Fruit fly (Drosophila melanogaster) whole organism, embryonic: ENCODE data around the gene UBL3.

Source experiments
- ATbp ChIP-seq: fragments of 200-800 bp; sonication (Bioruptor generic); optimal IDR thresholded peaks from 2 replicates; lab custom pipeline; 2017; ENCODE audit warnings: missing biosample characterization, mild to moderate bottlenecking, missing genetic modification characterization, missing genetic modification reagents
- Asciz ChIP-seq: fragments of 200-800 bp; sonication (Bioruptor generic); optimal IDR thresholded peaks from 2 replicates; lab custom pipeline; 2017; ENCODE audit warnings: missing biosample characterization, mild to moderate bottlenecking, missing genetic modification characterization, missing genetic modification reagents
- Awh ChIP-seq: fragments of 200-800 bp; sonication (Bioruptor generic); IDR thresholded peaks from 2 replicates; pipeline ENCODE4, ENCODE4 v1.3.6; 2022; ENCODE audit warnings: missing biosample characterization, missing genetic modification characterization
- CG10321 ChIP-seq: fragments of 200-800 bp; sonication (Bioruptor generic); IDR thresholded peaks from 2 replicates; pipeline ENCODE4 v1.3.6; 2022; ENCODE audit warnings: missing biosample characterization, missing genetic modification characterization
- CG10431 ChIP-seq: fragments of 200-800 bp; sonication (Bioruptor generic); optimal IDR thresholded peaks from 3 replicates; lab custom pipeline; 2018; ENCODE audit warnings: missing biosample characterization, mild to moderate bottlenecking, missing genetic modification characterization
- CG12071 ChIP-seq: fragments of 200-800 bp; sonication (Bioruptor generic); optimal IDR thresholded peaks from 3 replicates; lab custom pipeline; 2018; ENCODE audit warnings: missing biosample characterization, mild to moderate bottlenecking, missing genetic modification characterization
- CG13123 ChIP-seq: fragments of 200-800 bp; sonication (Bioruptor generic); optimal IDR thresholded peaks from 2 replicates; lab custom pipeline; 2016; ENCODE audit warnings: missing biosample characterization, missing genetic modification characterization
- CG14050 ChIP-seq: fragments of 200-800 bp; sonication (Bioruptor generic); IDR thresholded peaks from 3 replicates; pipeline ENCODE4 v1.3.6; 2022; ENCODE audit warnings: missing biosample characterization, missing genetic modification characterization
- CG14710 ChIP-seq: fragments of 200-800 bp; sonication (Bioruptor generic); optimal IDR thresholded peaks from 3 replicates; lab custom pipeline; 2019; ENCODE audit warnings: missing biosample characterization, mild to moderate bottlenecking, missing genetic modification characterization, moderate library complexity
- CG15601 ChIP-seq: fragments of 200-800 bp; sonication (Bioruptor generic); optimal IDR thresholded peaks from 3 replicates; lab custom pipeline; 2019; ENCODE audit warnings: missing biosample characterization, mild to moderate bottlenecking, missing genetic modification characterization, moderate library complexity
- CG15696 ChIP-seq: fragments of 200-800 bp; sonication (Bioruptor generic); optimal IDR thresholded peaks from 2 replicates; lab custom pipeline; 2019; ENCODE audit warnings: missing biosample characterization, mild to moderate bottlenecking, missing genetic modification characterization, moderate library complexity
- CG17328 ChIP-seq: fragments of 200-800 bp; sonication (Bioruptor generic); IDR thresholded peaks from 2 replicates; pipeline ENCODE4 v1.3.6; 2022; ENCODE audit warnings: missing biosample characterization, missing genetic modification characterization
- CG17912 ChIP-seq: fragments of 200-800 bp; sonication (Bioruptor generic); optimal IDR thresholded peaks from 2 replicates; lab custom pipeline; 2018; ENCODE audit warnings: missing biosample characterization, mild to moderate bottlenecking, missing genetic modification characterization
- CG18011 ChIP-seq: fragments of 200-800 bp; sonication (Bioruptor generic); optimal IDR thresholded peaks from 2 replicates; lab custom pipeline; 2017; ENCODE audit warnings: missing biosample characterization, missing genetic modification characterization, mild to moderate bottlenecking, moderate library complexity, missing genotype
- CG34422 ChIP-seq: fragments of 200-800 bp; sonication (Bioruptor generic); IDR thresholded peaks from 3 replicates; pipeline ENCODE4 v1.3.6; 2022; ENCODE audit warnings: missing biosample characterization, missing genetic modification characterization
- CG4360 ChIP-seq: fragments of 200-800 bp; sonication (Bioruptor generic); IDR thresholded peaks from 2 replicates; pipeline ENCODE4 v1.3.6; 2022; ENCODE audit warnings: missing biosample characterization, missing genetic modification characterization
- CG5953 ChIP-seq: fragments of 200-800 bp; sonication (Bioruptor generic); IDR thresholded peaks from 2 replicates; pipeline ENCODE4 v1.3.6; 2022; ENCODE audit warnings: missing biosample characterization, missing genetic modification characterization
- CG7963 ChIP-seq: fragments of 200-800 bp; sonication (Bioruptor generic); IDR thresholded peaks from 3 replicates; pipeline ENCODE4 v1.3.6; 2022; ENCODE audit warnings: missing biosample characterization, missing genetic modification characterization; ENCODE audit not compliant: partially characterized antibody
- CG8281 ChIP-seq: fragments of 200-800 bp; sonication (Bioruptor generic); optimal IDR thresholded peaks from 2 replicates; lab custom pipeline; 2018; ENCODE audit warnings: missing biosample characterization, mild to moderate bottlenecking, missing genetic modification characterization, moderate library complexity
- CrebB ChIP-seq: fragments of 200-800 bp; sonication (Bioruptor generic); optimal IDR thresholded peaks from 3 replicates; lab custom pipeline; 2018; ENCODE audit warnings: missing biosample characterization, mild to moderate bottlenecking, missing genetic modification characterization
- Doc2 ChIP-seq: fragments of 200-800 bp; sonication (Bioruptor generic); IDR thresholded peaks from 2 replicates; pipeline ENCODE4 v1.3.6; 2022; ENCODE audit warnings: missing biosample characterization, missing genetic modification characterization
- Doc3 ChIP-seq: fragments of 200-800 bp; sonication (Bioruptor generic); IDR thresholded peaks from 3 replicates; pipeline ENCODE4 v1.3.6; 2022; ENCODE audit warnings: missing biosample characterization, missing genetic modification characterization; ENCODE audit not compliant: partially characterized antibody
- Hand ChIP-seq: fragments of 200-800 bp; sonication (Bioruptor generic); optimal IDR thresholded peaks from 2 replicates; lab custom pipeline; 2017; ENCODE audit warnings: mild to moderate bottlenecking, missing biosample characterization, missing genetic modification reagents, missing genetic modification characterization
- HmgD ChIP-seq: fragments of 200-800 bp; sonication (Bioruptor generic); optimal IDR thresholded peaks from 3 replicates; lab custom pipeline; 2016; ENCODE audit warnings: missing biosample characterization, missing genetic modification characterization
- Hsf ChIP-seq: fragments of 200-800 bp; sonication (Bioruptor generic); optimal IDR thresholded peaks from 3 replicates; lab custom pipeline; 2016; ENCODE audit warnings: missing biosample characterization, missing genetic modification characterization
- Mad ChIP-seq: fragments of 200-800 bp; sonication (Bioruptor generic); optimal IDR thresholded peaks from 2 replicates; lab custom pipeline; 2016; ENCODE audit warnings: missing biosample characterization, missing genetic modification characterization
- Mrtf ChIP-seq: fragments of 200-800 bp; sonication (Bioruptor generic); IDR thresholded peaks from 3 replicates; pipeline ENCODE4 v1.3.6; 2022; ENCODE audit warnings: missing biosample characterization, missing genetic modification characterization
- Pdp1 ChIP-seq, 2 experiments: fragments of 200-800 bp; sonication (Bioruptor generic); optimal IDR thresholded peaks; 3 replicates each; lab custom pipeline; 2016; ENCODE audit warnings: missing biosample characterization in 2 of 2, missing genetic modification characterization in 2 of 2, mild to moderate bottlenecking in 1 of 2, moderate library complexity in 1 of 2
- Sry-β ChIP-seq: fragments of 200-800 bp; sonication (Bioruptor generic); optimal IDR thresholded peaks from 2 replicates; lab custom pipeline; 2018; ENCODE audit warnings: missing biosample characterization, mild to moderate bottlenecking, missing genetic modification characterization, moderate library complexity
- bab2 ChIP-seq: fragments of 200-800 bp; sonication (Bioruptor generic); optimal IDR thresholded peaks from 2 replicates; lab custom pipeline; 2016; ENCODE audit warnings: missing biosample characterization, missing genetic modification characterization
- br ChIP-seq: fragments of >200 bp; optimal IDR thresholded peaks from 2 replicates; lab custom pipeline; 2017
- dimm ChIP-seq: fragments of 200-800 bp; sonication (Bioruptor generic); IDR thresholded peaks from 2 replicates; pipeline ENCODE4 v1.3.6; 2022; ENCODE audit warnings: missing biosample characterization, missing genetic modification characterization
- dysf ChIP-seq: fragments of 200-800 bp; sonication (Bioruptor generic); IDR thresholded peaks from 3 replicates; pipeline ENCODE4 v1.3.6; 2022; ENCODE audit warnings: missing biosample characterization, missing genetic modification characterization
- fru ChIP-seq: fragments of >200 bp; optimal IDR thresholded peaks from 2 replicates; lab custom pipeline; 2017
- gce ChIP-seq: fragments of 200-800 bp; sonication (Bioruptor generic); IDR thresholded peaks from 3 replicates; pipeline ENCODE4 v1.3.6; 2022; ENCODE audit warnings: missing biosample characterization, missing genetic modification characterization
- gcm ChIP-seq: fragments of 200-800 bp; sonication (Bioruptor generic); optimal IDR thresholded peaks from 2 replicates; lab custom pipeline; 2019; ENCODE audit warnings: missing biosample characterization, mild to moderate bottlenecking, missing genetic modification characterization, moderate library complexity
- gcm2 ChIP-seq: fragments of 200-800 bp; sonication (Bioruptor generic); optimal IDR thresholded peaks from 2 replicates; lab custom pipeline; 2016; ENCODE audit warnings: missing biosample characterization, missing genetic modification characterization
- gsb-n ChIP-seq: fragments of 200-800 bp; sonication (Bioruptor generic); optimal IDR thresholded peaks from 3 replicates; lab custom pipeline; 2018; ENCODE audit warnings: missing biosample characterization, mild to moderate bottlenecking, missing genetic modification characterization
- hkb ChIP-seq, 2 experiments: fragments of 200-800 bp in 1 of 2; fragments of >200 bp in 1 of 2; sonication (Bioruptor generic) in 1 of 2; IDR thresholded peaks in 1 of 2; optimal IDR thresholded peaks in 1 of 2; 2 replicates each; pipeline versions ENCODE4 v1.3.6 to Lab custom; 2017 to 2022; ENCODE audit warnings: missing biosample characterization in 1 of 2, missing genetic modification characterization in 1 of 2
- maf-S ChIP-seq: fragments of 200-800 bp; sonication (Bioruptor generic); optimal IDR thresholded peaks from 2 replicates; lab custom pipeline; 2016; ENCODE audit warnings: missing biosample characterization, missing genetic modification characterization
- nerfin-1 ChIP-seq: fragments of 200-800 bp; sonication (Bioruptor generic); optimal IDR thresholded peaks from 3 replicates; lab custom pipeline; 2019; ENCODE audit warnings: missing biosample characterization, mild to moderate bottlenecking, missing genetic modification characterization, moderate library complexity
- nmo ChIP-seq: fragments of 200-800 bp; sonication (Bioruptor generic); optimal IDR thresholded peaks from 2 replicates; lab custom pipeline; 2018; ENCODE audit warnings: missing biosample characterization, mild to moderate bottlenecking, missing genetic modification characterization, moderate library complexity
- nom ChIP-seq: fragments of 200-800 bp; sonication (Bioruptor generic); optimal IDR thresholded peaks from 2 replicates; lab custom pipeline; 2017; ENCODE audit warnings: missing biosample characterization, missing genetic modification characterization, mild to moderate bottlenecking, moderate library complexity, missing genetic modification reagents
- run ChIP-seq: fragments of 200-800 bp; sonication (Bioruptor generic); optimal IDR thresholded peaks from 3 replicates; lab custom pipeline; 2018; ENCODE audit warnings: missing biosample characterization, mild to moderate bottlenecking, missing genetic modification characterization
- sens-2 ChIP-seq: fragments of 200-800 bp; sonication (Bioruptor generic); IDR thresholded peaks from 2 replicates; pipeline ENCODE4 v1.3.6; 2022; ENCODE audit warnings: missing biosample characterization, missing genetic modification characterization
- sima ChIP-seq: fragments of 200-800 bp; sonication (Bioruptor generic); optimal IDR thresholded peaks from 2 replicates; lab custom pipeline; 2016; ENCODE audit warnings: missing biosample characterization, missing genetic modification characterization
- sob ChIP-seq: fragments of 200-800 bp; sonication (Bioruptor generic); IDR thresholded peaks from 2 replicates; pipeline ENCODE4 v1.3.6; 2022; ENCODE audit warnings: missing biosample characterization, missing genetic modification characterization
- ssp ChIP-seq: fragments of 200-800 bp; sonication (Bioruptor generic); IDR thresholded peaks from 2 replicates; pipeline ENCODE4 v1.3.6; 2022; ENCODE audit warnings: missing biosample characterization, missing genetic modification characterization
- tio ChIP-seq: fragments of 200-800 bp; sonication (Bioruptor generic); optimal IDR thresholded peaks from 2 replicates; lab custom pipeline; 2017; ENCODE audit warnings: missing biosample characterization, missing genetic modification characterization, inconsistent platforms
- usp ChIP-seq: fragments of >200 bp; optimal IDR thresholded peaks from 2 replicates; lab custom pipeline; 2017; ENCODE audit warnings: missing biosample characterization, missing genetic modification characterization
- vfl ChIP-seq: fragments of 200-800 bp; sonication (Bioruptor generic); optimal IDR thresholded peaks from 2 replicates; lab custom pipeline; 2016; ENCODE audit warnings: missing biosample characterization, missing genetic modification characterization

Gene UBL3

dm6 chrX:15867863-15868262 is 14.9 kb upstream of the UBL3 start, which contains the start of gene Gapdh2 (continued):
- TF ChIP-seq dysf (GFP tag; lab: Robert Waterston, UW) (peak; percentile 99), CG7963 (GFP tag; lab: Robert Waterston, UW) (no peak), gcm2 (GFP tag; lab: Kevin White, UChicago) (peak; percentile 98), ATbp (peak; percentile 100), run (tag; lab: Kevin White, UChicago) (peak; percentile 100), nerfin-1 (tag; lab: Kevin White, UChicago) (peak; percentile 99), hkb (optimal IDR thresholded peaks at IDR 0.05; lab: Kevin White, UChicago) (no peak), hkb (GFP tag; IDR thresholded peaks at IDR 0.05; lab: Robert Waterston, UW) (peak; percentile 100), gce (GFP tag; lab: Robert Waterston, UW) (no peak; the same call in none of the 3 replicates), sima (GFP tag; lab: Kevin White, UChicago) (peak; percentile 93), CG15696 (tag; lab: Kevin White, UChicago) (peak; percentile 93), Mad (GFP tag; lab: Kevin White, UChicago) (peak; percentile 97), nmo (GFP tag; lab: Kevin White, UChicago) (peak; percentile 99), CG15601 (peak; percentile 99), usp (GFP tag; lab: Kevin White, UChicago) (no peak), tio (peak; percentile 97), sens-2 (GFP tag; lab: Robert Waterston, UW) (peak; percentile 99), CG12071 (peak; percentile 100), Sry-β (GFP tag; lab: Kevin White, UChicago) (peak; percentile 71), bab2 (GFP tag; lab: Kevin White, UChicago) (peak; percentile 98), ssp (peak; percentile 91), CG10321 (GFP tag; lab: Robert Waterston, UW) (peak; percentile 90), gcm (peak; percentile 99), CG34422 (GFP tag; lab: Robert Waterston, UW) (peak; percentile 99), sob (GFP tag; lab: Robert Waterston, UW) (peak; percentile 99), CG8281 (peak; percentile 96), gsb-n (tag; lab: Kevin White, UChicago) (peak; percentile 99), CG4360 (GFP tag; lab: Robert Waterston, UW) (peak; percentile 87), Pdp1 (GFP tag; optimal IDR thresholded peaks at IDR 0.05; lab: Kevin White, UChicago) (peak; percentile 97), HmgD (peak; percentile 68), CrebB (tag; lab: Kevin White, UChicago) (peak; percentile 100), dimm (GFP tag; lab: Robert Waterston, UW) (peak; percentile 96), Mrtf (GFP tag; lab: Robert Waterston, UW) (peak; percentile 98), Doc2 (GFP tag; lab: Robert Waterston, UW) (no peak; the same call in 1 of the 2 replicates), br (lab: Kevin White, UChicago) (no peak), nom (GFP tag; lab: Kevin White, UChicago) (peak; percentile 100), CG5953 (GFP tag; lab: Robert Waterston, UW) (peak; percentile 99), CG13123 (GFP tag; lab: Kevin White, UChicago) (peak; percentile 96), CG14050 (GFP tag; lab: Robert Waterston, UW) (peak; percentile 99), CG10431 (GFP tag; lab: Kevin White, UChicago) (peak; percentile 98), CG18011 (GFP tag; lab: Kevin White, UChicago) (peak; percentile 93), vfl (GFP tag; lab: Kevin White, UChicago) (peak; percentile 98), Hsf (GFP tag; lab: Kevin White, UChicago) (peak; percentile 98), Asciz (peak; percentile 99), fru (lab: Kevin White, UChicago) (no peak), Hand (GFP tag; lab: Kevin White, UChicago) (peak; percentile 100), Awh (peak; percentile 99), CG17328 (peak; percentile 99), Doc3 (GFP tag; lab: Robert Waterston, UW) (no peak), CG14710 (tag; lab: Kevin White, UChicago) (peak; percentile 97), CG17912 (GFP tag; lab: Kevin White, UChicago) (peak; percentile 100), maf-S (GFP tag; lab: Kevin White, UChicago) (peak; percentile 96)
